Worm (Caenorhabditis elegans): ENCODE measurements around the gene C03G6.21.

ce11 chrV:7395359-7395758 lies 38.8 kb upstream of the C03G6.21 start, which contains the start of gene srx-9:
- TF ChIP-seq flt-1 (GFP tag; IDR thresholded peaks at IDR 0.05) (no peak), ztf-29 (GFP tag; IDR thresholded peaks at IDR 0.05) (no peak), ref-1 (GFP tag; conservative IDR thresholded peaks at IDR 0.05) (no peak), cog-1 (tag; optimal IDR thresholded peaks at IDR 0.05) (no peak)
